Worm (Caenorhabditis elegans): ENCODE results near the gene mnat-1.

mnat-1 gene

DNA sequence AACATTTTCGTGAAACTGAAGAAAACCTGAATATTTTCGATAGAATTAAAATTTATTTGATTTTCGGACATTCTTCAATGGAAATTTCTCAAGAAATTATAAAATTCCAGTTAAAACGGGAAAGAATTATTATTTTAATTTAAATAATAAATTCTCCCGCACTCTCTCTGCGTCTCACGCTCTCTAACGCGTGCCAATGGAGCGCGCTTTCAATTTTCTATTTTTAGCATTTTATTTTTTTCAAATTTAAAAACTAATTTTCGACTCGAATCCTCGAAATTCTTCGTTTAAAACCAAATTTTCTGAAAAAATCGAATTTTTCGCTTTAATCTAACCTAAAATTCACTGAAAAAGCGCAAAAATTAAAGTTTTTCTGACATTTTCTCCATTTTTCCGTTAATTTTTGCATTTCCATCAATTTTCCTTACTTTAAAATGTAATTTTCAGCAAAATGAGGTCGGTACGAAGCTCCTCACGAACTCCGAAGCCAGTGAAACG lies 26.0 kb upstream of the mnat-1 start, which contains the start of gene gbas-1 (continued):
- TF ChIP-seq vab-15 (tag; optimal IDR thresholded peaks at IDR 0.05) (no peak), efl-1 (optimal IDR thresholded peaks at IDR 0.05) (peak; percentile 41 to 87), efl-1 (GFP tag; optimal IDR thresholded peaks at IDR 0.05 in 1 of 2) (peak; percentile 88 to 98), dpl-1 (GFP tag; optimal IDR thresholded peaks at IDR 0.05) (peak; percentile 78 to 88 (median 80)), lsy-2 (tag; optimal IDR thresholded peaks at IDR 0.05) (peak; percentile 65 to 66)

DNA sequence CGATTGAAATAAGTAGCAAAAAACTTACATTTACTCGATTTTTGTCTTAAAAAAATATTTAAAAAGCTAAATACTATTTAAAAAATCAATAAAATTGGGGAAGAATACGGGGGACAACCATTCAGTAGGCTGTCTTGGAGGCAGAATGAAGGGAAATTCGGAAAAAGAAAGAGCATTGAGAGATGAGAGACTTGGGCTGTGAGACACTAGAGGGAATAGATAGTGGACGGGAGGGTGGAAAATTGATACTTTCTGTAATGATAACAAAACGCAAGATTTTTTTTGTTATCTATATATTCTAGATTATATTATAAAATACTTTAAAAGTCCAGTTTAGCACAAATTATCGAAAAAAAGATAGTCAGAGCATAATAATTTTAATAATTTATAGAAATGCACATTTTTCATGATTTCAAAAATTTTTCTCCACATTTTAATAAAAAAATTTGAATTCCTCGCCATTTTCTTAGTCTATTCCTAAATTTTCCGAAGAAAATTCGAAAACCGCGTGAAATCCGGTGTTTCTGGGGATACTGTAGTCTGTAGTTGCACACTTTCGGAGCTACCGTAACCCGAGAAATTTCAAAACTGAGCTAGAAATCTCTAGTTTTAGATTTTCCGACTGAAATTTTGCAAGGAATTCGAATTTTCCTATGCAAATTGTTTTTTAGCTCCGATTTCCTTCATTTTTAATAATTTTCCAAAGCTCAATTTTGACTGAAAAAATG lies 25.4 kb upstream of the mnat-1 start:
- peak; percentile 75 for TF ChIP-seq elt-2 (tag; optimal IDR thresholded peaks at IDR 0.05)
- peak; percentile 17 for TF ChIP-seq skn-1 (tag; optimal IDR thresholded peaks at IDR 0.05)
- peak; percentile 50 for TF ChIP-seq nhr-85 (tag)
- TF ChIP-seq dpl-1 (GFP tag; optimal IDR thresholded peaks at IDR 0.05), result no peak
- TF ChIP-seq lin-35 (GFP tag; optimal IDR thresholded peaks at IDR 0.05), result peak in 1 of 2 experiments; percentile 3
- peak in 1 of 2 experiments; percentile 3 for TF ChIP-seq efl-1 (optimal IDR thresholded peaks at IDR 0.05)
- TF ChIP-seq efl-1 (GFP tag; optimal IDR thresholded peaks at IDR 0.05 in 1 of 2), result peak in 1 of 2 experiments; percentile 18
- no peak for TF ChIP-seq zag-1 (tag; optimal IDR thresholded peaks at IDR 0.05)
- peak; percentile 5 for TF ChIP-seq mep-1 (tag; optimal IDR thresholded peaks at IDR 0.05)

DNA sequence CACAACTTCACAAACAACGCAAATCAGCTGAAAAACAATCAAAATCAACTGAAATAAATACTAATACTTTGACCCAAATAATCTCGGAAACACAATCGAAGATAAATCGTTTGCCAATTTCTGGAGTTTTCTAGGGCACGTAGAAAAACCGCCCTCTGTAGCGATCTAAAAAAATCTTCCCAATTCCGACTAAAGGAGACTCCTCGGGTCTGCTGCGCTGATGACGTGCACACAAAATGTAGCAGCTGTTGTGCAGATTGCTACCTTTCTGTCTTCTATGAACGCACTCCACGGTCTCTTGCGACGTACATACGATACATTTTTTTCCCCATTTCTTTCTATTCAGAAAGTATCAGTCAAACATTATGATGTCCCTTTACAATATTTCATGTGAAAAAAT lies 9.9 kb upstream of the mnat-1 start, which contains the start of gene F53G2.1:
Gene F53G2.1 (plus strand): TSS at position 301 of the 400 bp plus-strand sequence.
- no peak for TF ChIP-seq ces-1 (GFP tag; optimal IDR thresholded peaks at IDR 0.05)
- no peak for TF ChIP-seq C34B4.2 (tag; optimal IDR thresholded peaks at IDR 0.05)

DNA sequence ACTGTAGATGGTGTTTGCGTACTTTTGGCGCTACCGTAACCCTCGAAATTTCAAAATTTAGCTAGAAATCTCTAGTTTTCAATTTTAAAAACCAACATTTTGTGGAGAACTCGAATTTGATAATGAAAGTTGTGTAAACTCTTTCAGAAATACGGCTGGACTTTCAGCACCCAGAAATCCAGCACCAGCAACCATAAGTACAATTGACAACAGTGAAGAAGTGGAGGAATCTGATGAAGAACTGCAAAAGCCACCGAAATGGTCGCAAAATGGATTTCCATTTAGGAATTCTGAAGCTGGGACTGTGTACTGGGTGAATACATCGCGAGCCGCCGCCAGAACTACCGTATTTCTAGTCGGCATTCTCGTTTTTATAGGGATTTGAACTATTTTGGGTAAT lies 5.1 kb upstream of the mnat-1 start, which contains the start of gene F53G2.13:
Gene F53G2.13 (plus strand): TSS at position 301 of the 400 bp plus-strand sequence.
- TF ChIP-seq ets-5 (GFP tag; IDR thresholded peaks at IDR 0.05) (no peak), zag-1 (tag; optimal IDR thresholded peaks at IDR 0.05) (no peak), swsn-7 (tag; optimal IDR thresholded peaks at IDR 0.05) (no peak), unc-86 (tag; optimal IDR thresholded peaks at IDR 0.05) (no peak), fkh-10 (GFP tag; optimal IDR thresholded peaks at IDR 0.05) (no peak), sptf-1 (tag; optimal IDR thresholded peaks at IDR 0.05) (no peak), aly-2 (tag; optimal IDR thresholded peaks at IDR 0.05) (no peak), ceh-88 (GFP tag; IDR thresholded peaks at IDR 0.05) (no peak), nhr-28 (tag; optimal IDR thresholded peaks at IDR 0.05) (no peak), Y116A8C.19 (tag; optimal IDR thresholded peaks at IDR 0.05; ENCODE audit: borderline replicate concordance) (no peak), rnt-1 (tag; optimal IDR thresholded peaks at IDR 0.05) (no peak), mdl-1 (tag; optimal IDR thresholded peaks at IDR 0.05) (no peak), C04F5.9 (tag; optimal IDR thresholded peaks at IDR 0.05) (no peak), C34B4.2 (tag; optimal IDR thresholded peaks at IDR 0.05) (no peak), nhr-237 (tag; optimal IDR thresholded peaks at IDR 0.05) (no peak), zip-4 (GFP tag; optimal IDR thresholded peaks at IDR 0.05) (no peak), dpl-1 (GFP tag; optimal IDR thresholded peaks at IDR 0.05) (no peak), lir-3 (tag; optimal IDR thresholded peaks at IDR 0.05; ENCODE audit: poor library complexity) (no peak), ces-1 (GFP tag; optimal IDR thresholded peaks at IDR 0.05) (no peak)

DNA sequence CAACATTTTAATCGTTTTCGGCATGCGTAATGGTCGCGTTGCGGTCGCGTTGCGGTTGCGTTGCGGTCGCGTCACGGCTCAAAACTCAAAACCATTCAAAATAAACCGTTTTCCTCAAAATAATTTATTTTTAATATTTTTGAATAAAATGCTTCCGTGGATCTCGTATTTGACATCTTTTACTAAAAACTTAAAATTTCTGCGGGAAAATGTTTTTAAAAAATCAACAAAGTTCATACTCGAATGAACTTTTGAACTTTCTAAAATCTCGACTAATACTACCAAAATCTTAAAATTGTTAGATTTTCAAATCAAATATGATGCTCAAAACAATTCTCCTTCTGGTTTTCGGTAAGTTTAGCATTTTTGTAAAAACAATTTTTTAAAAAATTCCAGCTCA lies 3.2 kb upstream of the mnat-1 start, which contains the start of gene F53G2.2:
Gene F53G2.2 (plus strand): TSS at position 301 of the 400 bp plus-strand sequence.
- TF ChIP-seq hpl-2 (GFP tag; optimal IDR thresholded peaks at IDR 0.05), result no peak
- no peak for TF ChIP-seq fkh-10 (GFP tag; optimal IDR thresholded peaks at IDR 0.05)
- TF ChIP-seq pag-3 (tag; optimal IDR thresholded peaks at IDR 0.05; ENCODE audit: borderline replicate concordance, insufficient read depth), result no peak
- TF ChIP-seq nhr-19 (GFP tag; conservative IDR thresholded peaks at IDR 0.05), result no peak
- no peak for TF ChIP-seq irx-1 (tag; optimal IDR thresholded peaks at IDR 0.05)
- TF ChIP-seq swsn-7 (tag; optimal IDR thresholded peaks at IDR 0.05), result no peak
- no peak for TF ChIP-seq Y116A8C.19 (tag; optimal IDR thresholded peaks at IDR 0.05; ENCODE audit: borderline replicate concordance)
- no peak for TF ChIP-seq nhr-237 (tag; optimal IDR thresholded peaks at IDR 0.05)
- TF ChIP-seq elt-3 (tag; optimal IDR thresholded peaks at IDR 0.05), result no peak
- TF ChIP-seq egl-27 (tag; optimal IDR thresholded peaks at IDR 0.05), result no peak
- TF ChIP-seq hlh-4 (tag; optimal IDR thresholded peaks at IDR 0.05), result no peak
- TF ChIP-seq elt-2 (tag; optimal IDR thresholded peaks at IDR 0.05), result no peak
- TF ChIP-seq zag-1 (tag; optimal IDR thresholded peaks at IDR 0.05), result no peak
- no peak for TF ChIP-seq ztf-11 (tag; optimal IDR thresholded peaks at IDR 0.05)
- TF ChIP-seq aha-1 (tag; optimal IDR thresholded peaks at IDR 0.05), result no peak
